Fruit fly (Drosophila melanogaster) whole organism, embryonic: Measurements from ENCODE around the gene CG14684.

Experiments
- Abd-B ChIP-seq: fragments of 200-800 bp; sonication (Bioruptor generic); optimal IDR thresholded peaks from 2 replicates; lab custom pipeline; 2018; ENCODE audit warnings: missing biosample characterization, mild to moderate bottlenecking, missing genetic modification characterization, moderate library complexity
- Atf3 ChIP-seq: fragments of 200-800 bp; sonication (Bioruptor generic); optimal IDR thresholded peaks from 3 replicates; lab custom pipeline; 2016; ENCODE audit warnings: missing biosample characterization, missing genetic modification characterization
- Blimp-1 ChIP-seq: fragments of 200-800 bp; sonication (Bioruptor generic); optimal IDR thresholded peaks from 3 replicates; lab custom pipeline; 2018; ENCODE audit warnings: missing biosample characterization, missing genetic modification characterization, mild to moderate bottlenecking, moderate library complexity, missing genetic modification reagents
- CG10267 ChIP-seq: fragments of 200-800 bp; sonication (Bioruptor generic); optimal IDR thresholded peaks from 2 replicates; lab custom pipeline; 2018; ENCODE audit warnings: missing biosample characterization, mild to moderate bottlenecking, missing genetic modification characterization, moderate library complexity
- CG11247 ChIP-seq: fragments of 200-800 bp; sonication (Bioruptor generic); IDR thresholded peaks from 2 replicates; pipeline ENCODE4 v1.3.6; 2022; ENCODE audit warnings: missing biosample characterization, missing genetic modification characterization
- CG12104 ChIP-seq: fragments of 200-800 bp; sonication (Bioruptor generic); optimal IDR thresholded peaks from 3 replicates; lab custom pipeline; 2016; ENCODE audit warnings: missing biosample characterization, missing genetic modification characterization
- CG12299 ChIP-seq: fragments of 200-800 bp; sonication (Bioruptor generic); optimal IDR thresholded peaks from 2 replicates; lab custom pipeline; 2018; ENCODE audit warnings: missing biosample characterization, mild to moderate bottlenecking, missing genetic modification characterization
- CG12659 ChIP-seq: fragments of 200-800 bp; sonication (Bioruptor generic); optimal IDR thresholded peaks from 3 replicates; lab custom pipeline; 2017; ENCODE audit warnings: mild to moderate bottlenecking, missing biosample characterization, missing genetic modification reagents, missing genetic modification characterization
- CG13624 ChIP-seq: fragments of 200-800 bp; sonication (Bioruptor generic); optimal IDR thresholded peaks from 2 replicates; lab custom pipeline; 2016; ENCODE audit warnings: missing biosample characterization, missing genetic modification characterization
- CG14441 ChIP-seq: fragments of 200-800 bp; sonication (Bioruptor generic); IDR thresholded peaks from 2 replicates; pipeline ENCODE4 v1.3.6; 2022; ENCODE audit warnings: missing biosample characterization, missing genetic modification characterization
- CG14965 ChIP-seq: fragments of 200-800 bp; sonication (Bioruptor generic); optimal IDR thresholded peaks from 2 replicates; lab custom pipeline; 2016; ENCODE audit warnings: missing biosample characterization, missing genetic modification characterization, borderline replicate concordance
- CG15514 ChIP-seq: fragments of 200-800 bp; sonication (Bioruptor generic); optimal IDR thresholded peaks from 3 replicates; lab custom pipeline; 2017; ENCODE audit warnings: missing biosample characterization, missing genetic modification characterization, mild to moderate bottlenecking, moderate library complexity, missing genetic modification reagents
- CG1603 ChIP-seq: fragments of 200-800 bp; sonication (Bioruptor generic); optimal IDR thresholded peaks from 2 replicates; lab custom pipeline; 2019; ENCODE audit warnings: missing biosample characterization, mild to moderate bottlenecking, missing genetic modification characterization, moderate library complexity
- CG16813 ChIP-seq: fragments of 200-800 bp; sonication (Bioruptor generic); IDR thresholded peaks from 3 replicates; pipeline ENCODE4 v1.3.6; 2022; ENCODE audit warnings: missing biosample characterization, missing genetic modification characterization; ENCODE audit not compliant: partially characterized antibody
- CG17359 ChIP-seq: fragments of 200-800 bp; sonication (Bioruptor generic); optimal IDR thresholded peaks from 3 replicates; lab custom pipeline; 2018; ENCODE audit warnings: missing biosample characterization, mild to moderate bottlenecking, missing genetic modification characterization, moderate library complexity
- CG17361 ChIP-seq: fragments of 200-800 bp; sonication (Bioruptor generic); IDR thresholded peaks from 3 replicates; pipeline ENCODE4 v1.3.6; 2022; ENCODE audit warnings: missing biosample characterization, missing genetic modification characterization
- CG17829 ChIP-seq: fragments of 200-800 bp; optimal IDR thresholded peaks from 2 replicates; lab custom pipeline; 2019; ENCODE audit warnings: missing biosample characterization, mild to moderate bottlenecking, missing genetic modification characterization, moderate library complexity
- CG31388 ChIP-seq: fragments of 200-800 bp; sonication (Bioruptor generic); optimal IDR thresholded peaks from 2 replicates; lab custom pipeline; 2016; ENCODE audit warnings: missing biosample characterization, missing genetic modification characterization
- CG32772 ChIP-seq: fragments of 200-800 bp; sonication (Bioruptor generic); IDR thresholded peaks from 2 replicates; pipeline ENCODE4 v1.3.6; 2022; ENCODE audit warnings: missing biosample characterization, missing genetic modification characterization
- CG4282 ChIP-seq: fragments of 200-800 bp; sonication (Bioruptor generic); optimal IDR thresholded peaks from 2 replicates; lab custom pipeline; 2016; ENCODE audit warnings: missing biosample characterization, missing genetic modification characterization
- CG4328 ChIP-seq: fragments of 200-800 bp; sonication (Bioruptor generic); optimal IDR thresholded peaks from 3 replicates; lab custom pipeline; 2017; ENCODE audit warnings: missing biosample characterization, missing genetic modification reagents, missing genetic modification characterization
- CG6854 ChIP-seq: fragments of 200-800 bp; sonication (Bioruptor generic); optimal IDR thresholded peaks from 3 replicates; lab custom pipeline; 2017; ENCODE audit warnings: missing biosample characterization, mild to moderate bottlenecking, missing genetic modification characterization
- Dfd ChIP-seq, 2 experiments: fragments of >200 bp; optimal IDR thresholded peaks; 2 replicates each; lab custom pipeline; 2017; ENCODE audit warnings: missing biosample characterization in 2 of 2, missing genetic modification characterization in 2 of 2
- ERR ChIP-seq: fragments of 200-800 bp; sonication (Bioruptor generic); optimal IDR thresholded peaks from 2 replicates; lab custom pipeline; 2016; ENCODE audit warnings: missing biosample characterization, missing genetic modification characterization
- HmgZ ChIP-seq: fragments of 200-800 bp; sonication (Bioruptor generic); optimal IDR thresholded peaks from 2 replicates; lab custom pipeline; 2018; ENCODE audit warnings: missing biosample characterization, mild to moderate bottlenecking, missing genetic modification characterization
- Lpt ChIP-seq: fragments of >200 bp; optimal IDR thresholded peaks from 2 replicates; lab custom pipeline; 2018; ENCODE audit warnings: missing biosample characterization, missing genetic modification characterization
- Max ChIP-seq: fragments of 200-800 bp; sonication (Bioruptor generic); optimal IDR thresholded peaks from 2 replicates; lab custom pipeline; 2016; ENCODE audit warnings: missing biosample characterization, mild to moderate bottlenecking, missing genetic modification characterization
- NFAT ChIP-seq: fragments of 200-800 bp; sonication (Bioruptor generic); IDR thresholded peaks from 2 replicates; pipeline ENCODE4 v1.3.6; 2022; ENCODE audit warnings: missing biosample characterization, missing genetic modification characterization
- NK7.1 ChIP-seq: fragments of 200-800 bp; sonication (Bioruptor generic); optimal IDR thresholded peaks from 3 replicates; lab custom pipeline; 2016; ENCODE audit warnings: missing biosample characterization, missing genetic modification characterization
- Neu2 ChIP-seq: fragments of 200-800 bp; sonication (Bioruptor generic); optimal IDR thresholded peaks from 3 replicates; lab custom pipeline; 2016; ENCODE audit warnings: missing biosample characterization, missing genetic modification characterization, borderline replicate concordance
- ash1 ChIP-seq: fragments of 200-800 bp; sonication (Bioruptor generic); optimal IDR thresholded peaks from 2 replicates; lab custom pipeline; 2018; ENCODE audit warnings: missing biosample characterization, mild to moderate bottlenecking, missing genetic modification characterization
- bowl ChIP-seq: fragments of 200-800 bp; sonication (Bioruptor generic); IDR thresholded peaks from 2 replicates; pipeline ENCODE4 v1.3.6; 2022; ENCODE audit warnings: missing biosample characterization, missing genetic modification characterization
- crc ChIP-seq: fragments of 200-800 bp; sonication (Bioruptor generic); optimal IDR thresholded peaks from 2 replicates; lab custom pipeline; 2016; ENCODE audit warnings: missing biosample characterization, missing genetic modification characterization
- disco-r ChIP-seq: fragments of 200-800 bp; sonication (Bioruptor generic); optimal IDR thresholded peaks from 2 replicates; lab custom pipeline; 2016; ENCODE audit warnings: missing biosample characterization, missing genetic modification characterization
- dm ChIP-seq: fragments of 200-800 bp; sonication (Bioruptor generic); optimal IDR thresholded peaks from 3 replicates; lab custom pipeline; 2016; ENCODE audit warnings: missing biosample characterization, missing genetic modification characterization
- gcm2 ChIP-seq: fragments of 200-800 bp; sonication (Bioruptor generic); optimal IDR thresholded peaks from 2 replicates; lab custom pipeline; 2016; ENCODE audit warnings: missing biosample characterization, missing genetic modification characterization
- jing ChIP-seq: fragments of 200-800 bp; sonication (Bioruptor generic); optimal IDR thresholded peaks from 2 replicates; lab custom pipeline; 2018; ENCODE audit warnings: missing biosample characterization, mild to moderate bottlenecking, missing genetic modification characterization
- nmo ChIP-seq: fragments of 200-800 bp; sonication (Bioruptor generic); optimal IDR thresholded peaks from 2 replicates; lab custom pipeline; 2018; ENCODE audit warnings: missing biosample characterization, mild to moderate bottlenecking, missing genetic modification characterization, moderate library complexity
- pb ChIP-seq: fragments of 200-800 bp; sonication (Bioruptor generic); optimal IDR thresholded peaks from 3 replicates; lab custom pipeline; 2016; ENCODE audit warnings: missing biosample characterization, missing genetic modification characterization
- pho ChIP-seq: fragments of 200-800 bp; sonication (Bioruptor generic); optimal IDR thresholded peaks from 2 replicates; lab custom pipeline; 2016; ENCODE audit warnings: missing biosample characterization, missing genetic modification characterization
- ro ChIP-seq: fragments of 200-800 bp; sonication (Bioruptor generic); IDR thresholded peaks from 2 replicates; pipeline ENCODE4 v1.3.6; 2022; ENCODE audit warnings: missing biosample characterization, missing genetic modification characterization
- sens-2 ChIP-seq: fragments of 200-800 bp; sonication (Bioruptor generic); IDR thresholded peaks from 2 replicates; pipeline ENCODE4 v1.3.6; 2022; ENCODE audit warnings: missing biosample characterization, missing genetic modification characterization
- sima ChIP-seq: fragments of 200-800 bp; sonication (Bioruptor generic); optimal IDR thresholded peaks from 2 replicates; lab custom pipeline; 2016; ENCODE audit warnings: missing biosample characterization, missing genetic modification characterization
- slp2 ChIP-seq: fragments of 200-800 bp; sonication (Bioruptor generic); optimal IDR thresholded peaks from 2 replicates; lab custom pipeline; 2016; ENCODE audit warnings: missing biosample characterization, missing genetic modification characterization
- sna ChIP-seq: fragments of 200-800 bp; sonication (Bioruptor generic); IDR thresholded peaks from 2 replicates; pipeline ENCODE4 v1.3.6; 2022; ENCODE audit warnings: missing biosample characterization, missing genetic modification characterization; ENCODE audit not compliant: partially characterized antibody
- stwl ChIP-seq: fragments of 200-800 bp; sonication (Bioruptor generic); optimal IDR thresholded peaks from 3 replicates; lab custom pipeline; 2018; ENCODE audit warnings: missing biosample characterization, mild to moderate bottlenecking, missing genetic modification characterization, moderate library complexity
- tio ChIP-seq: fragments of 200-800 bp; sonication (Bioruptor generic); optimal IDR thresholded peaks from 2 replicates; lab custom pipeline; 2017; ENCODE audit warnings: missing biosample characterization, missing genetic modification characterization, inconsistent platforms
- toy ChIP-seq: fragments of 200-800 bp; sonication (Bioruptor generic); IDR thresholded peaks from 2 replicates; pipeline ENCODE4 v1.3.6; 2022; ENCODE audit warnings: missing biosample characterization, missing genetic modification characterization
- zfh2 ChIP-seq: fragments of 200-800 bp; sonication (Bioruptor generic); optimal IDR thresholded peaks from 2 replicates; lab custom pipeline; 2016; ENCODE audit warnings: missing biosample characterization, missing genetic modification characterization

CG14684 gene

DNA sequence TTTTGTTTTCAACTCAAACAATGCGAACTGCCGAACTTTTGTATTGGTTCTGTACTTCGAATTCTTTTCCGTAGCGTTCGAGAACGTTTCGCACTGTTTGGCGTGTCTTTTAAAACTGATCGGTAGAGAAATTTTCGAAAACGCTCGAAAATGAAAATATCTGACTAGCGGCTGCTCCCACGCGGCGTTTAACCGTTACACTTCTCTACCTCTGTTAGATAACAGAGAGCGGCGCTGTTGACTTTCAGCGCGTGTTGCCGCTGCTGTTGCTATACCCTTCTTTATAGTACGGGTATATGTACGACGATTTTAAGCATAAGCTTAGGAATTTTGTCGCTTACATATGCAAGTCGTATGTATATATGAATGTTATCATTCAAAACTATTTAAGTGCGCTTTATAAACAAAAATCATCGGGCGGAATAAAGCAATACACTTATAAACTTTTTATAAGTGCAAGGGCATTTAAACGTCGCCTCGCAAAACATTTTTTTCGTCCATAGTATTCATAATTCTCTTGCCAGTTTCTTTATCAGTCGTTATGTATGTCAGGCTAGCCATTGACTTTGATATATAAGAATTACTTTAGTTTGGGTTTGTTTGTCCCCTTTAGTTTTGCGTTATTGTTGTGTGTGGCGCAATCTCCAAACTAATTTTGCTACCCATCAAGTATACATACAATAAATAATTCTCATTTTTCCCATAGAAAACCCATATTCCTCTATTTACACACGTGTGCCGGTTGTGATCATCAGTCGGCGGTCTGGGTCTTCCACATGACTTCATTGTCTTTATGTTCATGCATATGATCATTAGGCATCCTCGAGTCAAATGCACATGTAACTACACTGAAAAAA is 25.7 kb upstream of the CG14684 start, which contains the start of gene Phyhd1 (continued):
- peak; percentile 93 for TF ChIP-seq Blimp-1 (GFP tag; lab: Kevin White, UChicago)
- peak; percentile 87 for TF ChIP-seq CG10267 (tag; lab: Kevin White, UChicago)
- peak; percentile 95 for TF ChIP-seq zfh2
- TF ChIP-seq Max = peak; percentile 97
- TF ChIP-seq Neu2 (GFP tag; lab: Kevin White, UChicago) = peak; percentile 61
- TF ChIP-seq CG32772 (GFP tag; lab: Robert Waterston, UW) = peak; percentile 91
- no peak for TF ChIP-seq Lpt (GFP tag; lab: Kevin White, UChicago)
- TF ChIP-seq stwl (tag; lab: Kevin White, UChicago) = peak; percentile 58
- TF ChIP-seq CG4328 = peak; percentile 37
- TF ChIP-seq bowl = peak; percentile 82
- peak; percentile 86 for TF ChIP-seq CG4282 (GFP tag; lab: Kevin White, UChicago)
- TF ChIP-seq disco-r = peak; percentile 93
- peak; percentile 87 for TF ChIP-seq crc (GFP tag; lab: Kevin White, UChicago)
- TF ChIP-seq NFAT (GFP tag; lab: Robert Waterston, UW) = peak; percentile 85
- peak; percentile 93 for TF ChIP-seq dm (GFP tag; lab: Kevin White, UChicago)
- TF ChIP-seq pho (GFP tag; lab: Kevin White, UChicago) = peak; percentile 94
- peak; percentile 96 for TF ChIP-seq HmgZ (tag; lab: Kevin White, UChicago)
- peak; percentile 8 for TF ChIP-seq ash1 (GFP tag; lab: Kevin White, UChicago)
- TF ChIP-seq Abd-B (GFP tag; lab: Kevin White, UChicago) = peak; percentile 88
- no peak for TF ChIP-seq sna
- TF ChIP-seq CG1603 (tag; lab: Kevin White, UChicago) = peak; percentile 97
- peak; percentile 94 for TF ChIP-seq CG31388 (GFP tag; lab: Kevin White, UChicago)
- TF ChIP-seq CG12104 = peak; percentile 79
- TF ChIP-seq jing (GFP tag; lab: Kevin White, UChicago) = peak; percentile 90
- peak; percentile 96 for TF ChIP-seq CG13624 (GFP tag; lab: Kevin White, UChicago)
- TF ChIP-seq toy (GFP tag; lab: Robert Waterston, UW) = peak; percentile 81
- TF ChIP-seq sima (GFP tag; lab: Kevin White, UChicago) = peak; percentile 87
- no peak for TF ChIP-seq CG16813 (GFP tag; lab: Robert Waterston, UW)
- peak; percentile 85 for TF ChIP-seq CG6854 (GFP tag; lab: Kevin White, UChicago)
- TF ChIP-seq pb (GFP tag; lab: Kevin White, UChicago) = peak; percentile 90
- peak; percentile 91 for TF ChIP-seq CG15514
- peak; percentile 95 for TF ChIP-seq CG17359 (tag; lab: Kevin White, UChicago)
- TF ChIP-seq CG12659 (GFP tag; lab: Kevin White, UChicago) = peak; percentile 93
- TF ChIP-seq CG17361 (GFP tag; lab: Robert Waterston, UW) = peak; percentile 92
- peak; percentile 91 for TF ChIP-seq CG17829
- TF ChIP-seq ERR (GFP tag; lab: Kevin White, UChicago) = peak; percentile 86
- peak; percentile 94 for TF ChIP-seq CG14441 (GFP tag; lab: Robert Waterston, UW)
- TF ChIP-seq ro (GFP tag; lab: Robert Waterston, UW) = peak; percentile 75
- TF ChIP-seq sens-2 = peak; percentile 87
- no peak for TF ChIP-seq Dfd (GFP tag; optimal IDR thresholded peaks at IDR 0.05; lab: Kevin White, UChicago)
- TF ChIP-seq CG11247 = peak; percentile 90
- peak; percentile 91 for TF ChIP-seq Atf3 (GFP tag; lab: Kevin White, UChicago)
- peak; percentile 89 for TF ChIP-seq gcm2 (GFP tag; lab: Kevin White, UChicago)
- peak; percentile 96 for TF ChIP-seq nmo (GFP tag; lab: Kevin White, UChicago)
- TF ChIP-seq NK7.1 (GFP tag; lab: Kevin White, UChicago) = peak; percentile 96
- peak; percentile 93 for TF ChIP-seq tio
- TF ChIP-seq slp2 (GFP tag; lab: Kevin White, UChicago) = peak; percentile 93
- peak; percentile 93 for TF ChIP-seq CG12299
- TF ChIP-seq CG14965 (GFP tag; lab: Kevin White, UChicago) = peak; percentile 79
